Fruit fly (Drosophila melanogaster) whole organism, prepupa: ENCODE measurements around the gene LpR2.

Experiments used
- Hr39 ChIP-seq: fragments of 200-800 bp; sonication (Bioruptor generic); optimal IDR thresholded peaks from 2 replicates; lab custom pipeline; 2016; ENCODE audit warnings: missing biosample characterization, missing genetic modification characterization
- cyc ChIP-seq: fragments of 200-800 bp; sonication (Bioruptor generic); optimal IDR thresholded peaks from 3 replicates; lab custom pipeline; 2016; ENCODE audit warnings: missing biosample characterization, missing genetic modification characterization

DNA sequence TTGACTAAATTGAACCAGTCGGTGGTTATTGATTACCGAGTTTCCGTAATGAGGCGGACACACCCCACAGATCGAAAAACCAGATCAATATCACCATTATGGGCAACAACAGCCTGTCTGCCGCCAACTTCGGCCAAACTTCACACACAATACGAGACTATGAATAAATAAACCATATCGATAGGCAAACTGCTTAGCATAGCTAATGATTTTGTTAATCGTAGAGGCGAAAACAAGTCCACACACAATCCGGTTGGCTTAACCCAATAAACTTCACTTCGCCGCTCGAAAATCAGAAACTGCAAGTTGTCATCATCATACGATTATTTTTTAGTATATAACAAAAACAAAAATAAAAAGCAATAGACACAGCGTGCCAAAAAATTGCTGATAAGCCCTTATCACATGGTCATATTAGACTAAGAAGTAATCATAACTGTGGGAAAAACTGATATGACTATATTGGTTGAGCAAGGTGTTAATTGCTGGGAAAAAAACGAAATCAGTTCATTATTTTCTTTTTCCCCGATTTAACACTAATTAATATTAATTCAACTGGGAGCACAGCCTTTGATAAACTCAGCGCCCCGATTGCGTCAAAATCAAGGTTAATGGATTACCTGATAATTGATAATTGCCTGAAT lies 15.7 kb upstream of the LpR2 start:
- no peak for TF ChIP-seq cyc (GFP tag; lab: Kevin White, UChicago)
- no peak for TF ChIP-seq Hr39
